Worm (Caenorhabditis elegans): Measurements from ENCODE around the gene rpl-16.

ce11 chrIII:3549750-3550149, 46.3 kb upstream of the rpl-16 start, which contains the start of gene C54C6.5:
- TF ChIP-seq elt-1 (tag; optimal IDR thresholded peaks at IDR 0.05) (no peak), ZK546.5 (tag; optimal IDR thresholded peaks at IDR 0.05) (no peak), hmg-11 (tag; optimal IDR thresholded peaks at IDR 0.05) (no peak), ztf-11 (tag; optimal IDR thresholded peaks at IDR 0.05) (no peak), unc-62 (GFP tag; optimal IDR thresholded peaks at IDR 0.05) (no peak), nhr-76 (tag; optimal IDR thresholded peaks at IDR 0.05) (no peak), jun-1 (tag; optimal IDR thresholded peaks at IDR 0.05) (no peak), nhr-25 (tag; optimal IDR thresholded peaks at IDR 0.05) (no peak), nhr-237 (tag; optimal IDR thresholded peaks at IDR 0.05) (no peak), nhr-28 (tag; optimal IDR thresholded peaks at IDR 0.05) (no peak), nhr-77 (tag; optimal IDR thresholded peaks at IDR 0.05) (no peak), fos-1 (tag; optimal IDR thresholded peaks at IDR 0.05) (no peak), nhr-12 (tag; optimal IDR thresholded peaks at IDR 0.05) (no peak), egl-27 (tag; optimal IDR thresholded peaks at IDR 0.05) (no peak)
